Worm (Caenorhabditis elegans): ENCODE results near the gene K08D12.8.

K08D12.8 gene

DNA sequence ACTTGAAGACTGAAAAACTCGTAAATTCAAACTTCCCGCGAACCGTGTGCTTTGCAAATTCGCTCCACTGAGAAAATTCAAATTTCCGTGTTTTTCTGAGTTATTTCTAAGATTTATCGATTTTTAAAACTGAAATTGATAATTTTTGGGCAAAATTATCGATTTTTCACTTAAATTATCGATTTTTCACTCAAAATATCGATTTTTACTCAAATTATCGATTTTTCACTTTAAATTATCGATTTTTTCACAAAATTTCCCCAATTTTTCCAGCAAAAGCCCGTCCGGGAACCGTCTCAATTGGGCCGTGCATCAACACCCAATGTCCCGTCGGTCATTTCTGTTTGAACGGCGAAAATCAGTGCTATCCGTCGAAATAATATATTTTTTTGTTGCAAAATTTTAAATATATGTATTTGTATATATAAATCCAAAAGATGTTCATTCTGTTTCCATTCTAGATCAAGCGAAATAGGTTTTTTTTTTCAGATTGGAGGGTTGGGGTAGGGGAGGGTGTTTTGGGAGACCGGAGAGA is 1.6 kb downstream of the K08D12.8 start:
- TF ChIP-seq T22C8.4 (GFP tag; IDR thresholded peaks at IDR 0.05) (peak; percentile 92), tab-1 (GFP tag; IDR thresholded peaks at IDR 0.05) (no peak)

DNA sequence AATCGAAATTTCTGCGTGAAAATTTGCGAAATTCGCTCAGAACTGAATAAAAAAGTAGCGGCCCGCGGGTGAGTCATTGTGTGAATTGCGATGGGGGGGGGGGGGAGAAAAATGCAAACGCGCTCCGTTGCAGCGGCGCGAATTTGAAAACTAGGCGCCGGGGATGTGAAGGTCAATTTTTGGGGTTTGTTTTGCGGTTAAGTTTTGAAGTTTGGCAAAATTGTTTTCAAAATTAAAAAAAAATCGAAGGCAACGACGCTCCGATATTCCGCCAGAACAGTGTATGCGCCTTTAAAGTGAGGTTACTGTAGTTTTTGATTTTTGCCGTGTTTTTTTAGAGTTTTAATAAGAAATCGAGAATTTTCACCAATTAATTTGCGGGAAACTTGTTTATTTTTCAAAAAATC is 12.3 kb downstream of the K08D12.8 start:
- TF ChIP-seq T22C8.4 (GFP tag; IDR thresholded peaks at IDR 0.05) (no peak), cog-1 (tag; optimal IDR thresholded peaks at IDR 0.05) (no peak), tab-1 (GFP tag; IDR thresholded peaks at IDR 0.05) (no peak), ztf-23 (GFP tag; IDR thresholded peaks at IDR 0.05) (no peak), klf-2 (GFP tag; conservative IDR thresholded peaks at IDR 0.05) (no peak), ref-1 (GFP tag; conservative IDR thresholded peaks at IDR 0.05) (no peak), flt-1 (GFP tag; IDR thresholded peaks at IDR 0.05) (no peak), ztf-29 (GFP tag; IDR thresholded peaks at IDR 0.05) (no peak)

DNA sequence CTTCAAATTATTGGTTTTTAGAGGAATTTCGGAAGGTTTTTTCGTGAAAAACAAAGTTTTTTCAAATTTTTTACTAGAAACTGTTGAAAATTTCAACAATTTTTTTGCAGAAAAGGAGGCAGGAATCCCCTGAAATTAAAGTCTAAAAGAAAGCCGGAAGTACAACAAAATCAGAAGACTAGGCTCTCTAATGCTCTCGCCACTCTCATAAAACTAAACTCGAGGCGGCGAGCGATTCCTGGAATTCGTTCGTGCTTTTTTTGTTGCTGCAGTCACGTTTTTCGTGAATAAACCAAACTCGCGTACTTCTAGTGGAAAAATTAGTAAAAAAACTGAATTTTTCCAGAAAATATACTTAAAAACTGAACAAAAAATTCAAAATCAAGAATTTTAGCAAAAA is 12.9 kb downstream of the K08D12.8 start:
- TF ChIP-seq med-1 (GFP tag; optimal IDR thresholded peaks at IDR 0.05; ENCODE audit: insufficient read depth) (no peak), ztf-23 (GFP tag; IDR thresholded peaks at IDR 0.05) (no peak), cog-1 (tag; optimal IDR thresholded peaks at IDR 0.05) (no peak), T22C8.4 (GFP tag; IDR thresholded peaks at IDR 0.05) (no peak), tab-1 (GFP tag; IDR thresholded peaks at IDR 0.05) (no peak), flt-1 (GFP tag; IDR thresholded peaks at IDR 0.05) (no peak), ztf-29 (GFP tag; IDR thresholded peaks at IDR 0.05) (no peak), ref-1 (GFP tag; conservative IDR thresholded peaks at IDR 0.05) (no peak), klf-2 (GFP tag; conservative IDR thresholded peaks at IDR 0.05) (no peak)

DNA sequence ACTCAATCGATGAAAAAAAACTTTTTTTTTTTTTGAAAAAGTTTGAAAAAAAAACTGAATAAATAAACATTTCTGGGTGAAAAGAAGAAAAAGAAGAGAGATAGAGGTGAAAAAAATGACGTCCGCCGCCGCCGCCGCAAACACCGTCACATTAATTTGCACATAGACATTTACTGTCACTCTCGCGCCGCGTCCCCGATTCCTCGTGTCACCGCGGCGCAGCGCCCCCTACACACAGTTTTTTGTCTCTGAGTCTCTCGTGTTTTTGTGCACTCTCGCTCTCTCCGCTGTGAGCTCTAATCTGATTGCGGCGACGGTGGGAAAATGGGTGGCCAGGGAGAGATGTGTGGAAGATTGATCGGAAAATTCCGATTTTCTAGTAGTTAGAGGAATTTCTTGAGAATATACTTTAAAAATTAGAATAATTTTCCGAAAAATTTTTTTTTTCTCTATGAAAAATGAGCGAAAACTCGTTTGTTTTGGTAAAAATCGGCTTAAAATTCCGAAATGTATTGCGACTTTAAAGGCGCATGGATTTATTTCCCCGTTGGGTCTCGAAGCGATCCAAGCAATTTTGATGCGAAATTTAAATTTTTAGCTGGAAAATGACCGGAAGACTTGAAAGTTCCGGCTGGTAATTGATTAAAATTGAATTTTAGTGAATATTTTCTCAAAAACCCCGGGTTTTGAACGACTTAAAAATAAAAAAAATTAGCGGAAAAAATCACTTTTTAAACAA is 13.5 kb downstream of the K08D12.8 start:
- TF ChIP-seq T22C8.4 (GFP tag; IDR thresholded peaks at IDR 0.05) (no peak), cog-1 (tag; optimal IDR thresholded peaks at IDR 0.05) (no peak), klf-2 (GFP tag; conservative IDR thresholded peaks at IDR 0.05) (no peak), flt-1 (GFP tag; IDR thresholded peaks at IDR 0.05) (no peak), med-1 (GFP tag; optimal IDR thresholded peaks at IDR 0.05; ENCODE audit: insufficient read depth) (no peak)

DNA sequence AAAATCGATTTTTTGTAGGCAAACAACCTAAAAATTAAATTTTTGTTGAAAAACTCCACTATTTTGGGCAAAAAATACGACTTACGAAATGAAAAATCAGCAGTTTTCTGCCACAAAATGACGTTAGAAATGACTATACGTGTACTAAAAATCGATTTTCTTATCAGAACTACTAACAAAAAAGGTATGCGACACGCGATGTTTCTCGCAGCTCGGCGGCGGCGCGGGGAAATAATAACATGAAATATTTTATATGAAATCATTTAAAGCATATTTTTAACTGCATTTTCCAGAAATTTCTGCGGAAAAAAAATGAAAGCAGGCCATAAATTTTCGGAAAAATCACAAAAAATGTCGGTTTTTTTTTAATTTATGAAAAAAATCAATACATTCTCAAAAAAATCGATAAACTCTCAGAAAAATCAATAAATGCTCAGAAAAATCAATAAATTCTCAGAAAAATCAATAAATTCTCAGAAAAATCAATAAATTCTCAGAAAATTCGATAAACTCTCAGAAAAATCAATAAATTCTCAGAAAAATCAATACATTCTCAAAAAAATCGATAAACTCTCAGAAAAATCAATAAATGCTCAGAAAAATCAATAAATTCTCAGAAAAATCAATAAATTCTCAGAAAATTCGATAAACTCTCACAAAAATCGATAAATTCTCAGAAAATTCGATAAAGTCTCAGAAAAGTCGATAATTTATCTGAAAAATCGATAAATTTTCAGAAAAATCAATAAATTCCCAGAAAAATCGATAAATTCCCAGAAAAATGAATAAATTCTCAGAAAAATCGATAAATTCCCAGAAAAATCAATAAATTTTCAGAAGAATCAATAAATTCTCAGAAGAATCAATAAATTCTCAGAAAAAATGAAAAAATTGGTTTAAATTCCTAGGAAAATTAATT is 14.4 kb downstream of the K08D12.8 start, which contains the start of gene ptpn-22:
Gene ptpn-22 (minus strand): TSS at position 158 of the 919 bp plus-strand sequence.
- TF ChIP-seq klf-2 (GFP tag; conservative IDR thresholded peaks at IDR 0.05) (no peak), med-1 (GFP tag; optimal IDR thresholded peaks at IDR 0.05; ENCODE audit: insufficient read depth) (no peak), tab-1 (GFP tag; IDR thresholded peaks at IDR 0.05) (no peak), ztf-29 (GFP tag; IDR thresholded peaks at IDR 0.05) (no peak), T22C8.4 (GFP tag; IDR thresholded peaks at IDR 0.05) (peak; percentile 91)

DNA sequence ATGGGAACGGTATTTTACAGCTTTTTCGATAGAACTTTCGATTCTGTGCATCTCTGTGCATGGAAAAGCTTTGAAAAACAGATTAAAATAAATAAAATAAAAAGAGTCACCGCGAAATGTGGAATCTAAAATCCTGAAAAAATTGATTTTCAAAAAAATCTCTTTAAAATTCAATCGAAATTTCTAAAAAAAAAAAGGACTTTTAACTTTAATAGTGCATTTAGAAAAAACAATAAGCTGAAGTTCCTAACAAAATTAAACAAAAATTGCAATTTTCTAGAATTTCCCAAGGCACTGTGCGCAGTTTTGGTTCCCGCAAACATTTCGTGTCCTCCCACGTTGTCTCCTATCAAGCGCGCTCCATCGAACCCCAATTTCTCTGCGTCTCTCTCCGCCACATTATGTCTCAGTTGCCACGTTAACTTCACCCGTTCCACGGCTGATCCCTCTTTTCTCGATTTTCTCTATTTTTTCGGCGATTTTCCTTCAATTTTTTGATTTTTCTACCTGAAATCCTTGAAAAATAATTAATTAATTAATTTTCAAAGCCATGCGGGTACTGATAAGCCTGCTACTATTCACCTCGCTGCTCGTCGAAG is 19.6 kb downstream of the K08D12.8 start, which contains the start of the genes Y41D4A.6 and Y41D4A.4:
Gene Y41D4A.6 (minus strand): TSS at position 51 of the 599 bp plus-strand sequence.
Gene Y41D4A.4 (plus strand): TSS at position 549 of the 599 bp plus-strand sequence.
- TF ChIP-seq klf-2 (GFP tag; conservative IDR thresholded peaks at IDR 0.05) (peak; percentile 83), cog-1 (tag; optimal IDR thresholded peaks at IDR 0.05) (peak; percentile 96), ztf-29 (GFP tag; IDR thresholded peaks at IDR 0.05) (no peak), flt-1 (GFP tag; IDR thresholded peaks at IDR 0.05) (peak; percentile 87), ztf-23 (GFP tag; IDR thresholded peaks at IDR 0.05) (peak; percentile 86)

DNA sequence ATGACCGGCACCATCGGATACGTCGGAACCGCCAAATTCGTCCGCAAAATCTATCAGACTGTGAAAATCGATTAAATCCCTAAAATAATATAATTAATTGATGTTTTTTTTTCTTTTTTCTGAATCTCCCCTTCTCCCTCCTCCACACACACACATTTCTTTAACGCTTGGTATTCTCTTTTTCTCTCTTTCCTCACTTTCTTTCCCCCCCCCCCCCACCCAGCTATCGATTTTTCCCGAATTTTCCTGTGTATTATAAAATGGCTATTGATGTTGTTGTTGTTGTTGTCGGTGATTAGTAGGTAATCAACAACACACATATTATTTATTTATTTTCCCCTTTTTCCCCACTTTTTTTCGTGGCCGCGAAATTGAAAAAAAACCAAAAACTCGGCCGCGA is 25.3 kb downstream of the K08D12.8 start:
- TF ChIP-seq T22C8.4 (GFP tag; IDR thresholded peaks at IDR 0.05) (peak; percentile 64), ztf-23 (GFP tag; IDR thresholded peaks at IDR 0.05) (no peak), ztf-29 (GFP tag; IDR thresholded peaks at IDR 0.05) (no peak)

DNA sequence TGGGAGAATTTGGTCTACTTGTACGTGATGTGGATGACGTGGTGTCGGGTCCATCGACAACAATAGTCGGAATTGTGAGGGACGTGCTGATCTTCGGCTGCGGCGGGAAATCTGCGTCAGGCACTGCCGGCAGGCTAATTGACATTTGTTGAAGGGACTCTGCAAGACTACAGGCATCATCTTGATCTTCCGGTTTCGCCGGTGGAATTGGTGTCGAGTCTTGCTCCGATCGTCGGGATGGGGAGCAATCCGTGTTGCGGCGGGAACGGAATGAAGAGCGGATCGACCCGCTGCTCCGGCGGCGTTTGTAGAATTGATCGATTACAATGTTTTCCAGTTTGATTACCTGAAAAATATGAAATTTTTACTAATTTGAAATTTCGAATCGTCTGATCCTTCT is 26.5 kb downstream of the K08D12.8 start:
- TF ChIP-seq tab-1 (GFP tag; IDR thresholded peaks at IDR 0.05), result no peak
- TF ChIP-seq med-1 (GFP tag; optimal IDR thresholded peaks at IDR 0.05; ENCODE audit: insufficient read depth), result no peak
- TF ChIP-seq ref-1 (GFP tag; conservative IDR thresholded peaks at IDR 0.05), result no peak
- TF ChIP-seq flt-1 (GFP tag; IDR thresholded peaks at IDR 0.05), result no peak
- TF ChIP-seq ztf-23 (GFP tag; IDR thresholded peaks at IDR 0.05), result no peak
- no peak for TF ChIP-seq T22C8.4 (GFP tag; IDR thresholded peaks at IDR 0.05)
- TF ChIP-seq ztf-29 (GFP tag; IDR thresholded peaks at IDR 0.05), result no peak
- no peak for TF ChIP-seq cog-1 (tag; optimal IDR thresholded peaks at IDR 0.05)
- no peak for TF ChIP-seq klf-2 (GFP tag; conservative IDR thresholded peaks at IDR 0.05)

DNA sequence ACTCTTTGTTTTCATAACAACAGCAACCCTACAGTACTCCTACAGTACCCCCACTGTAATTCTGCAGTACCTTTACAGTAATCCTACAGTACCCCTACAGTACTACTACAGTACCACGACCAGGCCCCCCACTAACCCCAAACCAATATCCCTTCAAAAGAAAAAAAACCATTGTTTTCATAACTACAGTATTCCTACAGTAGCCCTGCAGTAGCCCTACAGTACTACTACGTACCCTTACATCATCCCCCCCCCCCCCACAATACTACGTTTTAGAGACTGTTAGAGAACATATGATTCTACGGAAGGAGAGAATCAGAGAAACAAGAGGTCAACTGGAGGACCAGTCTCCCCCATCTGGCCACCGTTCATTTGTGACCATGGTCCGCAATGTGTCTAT is 27.5 kb downstream of the K08D12.8 start, which contains the start of gene Y41D4A.3:
Gene Y41D4A.3 (plus strand): TSS at position 301 of the 400 bp plus-strand sequence.
- no peak for TF ChIP-seq T22C8.4 (GFP tag; IDR thresholded peaks at IDR 0.05)
- TF ChIP-seq flt-1 (GFP tag; IDR thresholded peaks at IDR 0.05), result no peak

DNA sequence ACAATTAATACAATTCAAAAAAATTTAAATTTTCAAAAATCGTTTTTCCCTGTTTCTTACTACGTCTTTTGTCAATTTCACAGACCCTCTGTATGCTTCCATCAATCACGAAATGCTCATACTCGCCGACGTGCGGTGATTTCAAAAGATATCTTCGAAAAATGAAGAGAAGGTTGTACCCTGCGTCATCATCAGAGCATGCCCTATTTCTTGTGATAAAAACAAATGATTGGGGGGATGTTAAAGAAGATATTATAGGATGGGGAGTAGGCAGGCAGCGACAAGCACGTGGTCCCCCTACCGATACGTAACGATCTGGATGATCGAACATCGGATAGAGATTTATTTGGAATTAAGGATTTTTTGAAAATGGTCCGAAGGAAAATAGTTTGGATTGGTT is 32.6 kb downstream of the K08D12.8 start:
- TF ChIP-seq ztf-29 (GFP tag; IDR thresholded peaks at IDR 0.05), result no peak
- TF ChIP-seq flt-1 (GFP tag; IDR thresholded peaks at IDR 0.05), result no peak
- no peak for TF ChIP-seq klf-2 (GFP tag; conservative IDR thresholded peaks at IDR 0.05)
- TF ChIP-seq ref-1 (GFP tag; conservative IDR thresholded peaks at IDR 0.05), result no peak
- no peak for TF ChIP-seq ztf-23 (GFP tag; IDR thresholded peaks at IDR 0.05)
- no peak for TF ChIP-seq T22C8.4 (GFP tag; IDR thresholded peaks at IDR 0.05)
- TF ChIP-seq cog-1 (tag; optimal IDR thresholded peaks at IDR 0.05), result no peak
- TF ChIP-seq med-1 (GFP tag; optimal IDR thresholded peaks at IDR 0.05; ENCODE audit: insufficient read depth), result no peak
- no peak for TF ChIP-seq tab-1 (GFP tag; IDR thresholded peaks at IDR 0.05)

Data from whole organism, midembryonic.